Worm (Caenorhabditis elegans): Measurements from ENCODE around the gene srh-109.

DNA sequence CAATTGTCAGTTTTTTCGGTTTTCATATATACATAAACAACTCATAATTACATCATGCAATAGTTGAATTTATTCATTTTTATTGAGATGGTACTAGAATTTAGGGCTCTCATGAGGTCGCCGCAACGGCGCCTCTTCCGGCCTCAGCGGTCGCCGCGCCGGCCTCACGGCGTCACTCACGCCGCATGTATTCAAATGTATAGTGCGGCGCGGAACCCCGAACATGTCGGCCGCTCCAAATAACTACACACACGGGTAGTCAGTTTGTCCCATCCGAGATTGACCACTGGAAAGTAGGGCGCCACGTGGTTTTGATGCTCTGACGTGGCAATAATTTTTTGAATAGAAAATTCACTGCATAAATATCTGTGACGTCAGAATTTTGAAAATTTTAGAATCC lies 37.4 kb upstream of the srh-109 start:
- TF ChIP-seq unc-39 (tag; optimal IDR thresholded peaks at IDR 0.05) (no peak), daf-8 (GFP tag; IDR thresholded peaks at IDR 0.05) (no peak), fos-1 (tag; optimal IDR thresholded peaks at IDR 0.05) (no peak)

Measured in whole organism, L4 larva.